Fruit fly (Drosophila melanogaster): ENCODE measurements around the gene VAChT.

The VAChT gene

DNA sequence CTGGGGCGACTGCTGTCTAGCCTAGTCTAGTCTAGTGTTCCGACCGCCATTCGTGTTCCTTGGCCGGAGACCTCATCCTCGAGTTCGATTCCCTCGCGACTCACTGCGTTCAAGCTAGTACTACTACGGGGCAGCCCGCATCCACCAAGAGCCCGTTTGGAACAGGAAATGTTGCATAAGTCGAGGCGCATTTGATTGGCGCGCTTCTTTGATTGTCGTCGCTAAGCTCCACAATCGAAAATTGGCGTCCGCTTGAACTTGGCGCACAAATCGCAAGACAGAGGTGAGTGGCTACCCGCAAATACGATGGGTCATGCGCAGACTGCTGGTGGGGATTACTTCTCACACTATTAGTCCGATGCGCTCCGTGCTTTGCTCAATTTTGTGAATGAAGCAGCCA is 24.2 kb upstream of the VAChT start (continued):
- TF ChIP-seq chinmo (GFP tag; IDR thresholded peaks at IDR 0.05; ENCODE audit: partially characterized antibody) (0 out of 4 replicates have a peak, but pooled peaks have one; percentile 38), CG2120 (GFP tag; optimal IDR thresholded peaks at IDR 0.05) (no peak), CG12155 (GFP tag; optimal IDR thresholded peaks at IDR 0.05) (no peak), Side (GFP tag; optimal IDR thresholded peaks at IDR 0.05) (no peak)

- TF ChIP-seq CG16863 (GFP tag; optimal IDR thresholded peaks at IDR 0.05): no peak
Observed at dm6 chr3R:18692619-18693018, 12.7 kb upstream of the VAChT start, which contains the start of gene Muc91C. Gene Muc91C, minus strand, starts transcription at chr3R:18692719.

DNA sequence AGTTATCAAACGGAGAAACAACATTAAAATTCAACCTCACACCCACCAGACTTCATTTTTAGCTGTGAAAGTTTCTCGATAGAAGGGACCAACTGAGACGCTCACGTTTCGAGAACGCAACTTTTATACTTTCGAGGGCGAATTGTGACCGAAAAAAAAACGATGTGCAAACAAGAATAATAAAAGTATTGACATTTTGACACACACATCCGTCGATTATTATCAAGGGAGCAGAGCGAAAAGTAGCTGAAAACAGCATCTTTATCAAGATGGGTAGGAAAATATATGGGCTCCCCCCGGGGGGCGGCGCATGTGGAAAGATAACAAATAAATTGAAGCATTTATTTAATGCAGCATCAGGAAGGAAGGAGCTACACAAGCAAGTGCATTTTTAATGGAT is 11.7 kb upstream of the VAChT start, which contains the start of gene CG14300:
Gene CG14300, minus strand, starts transcription at position 101 of the 400 bp plus-strand sequence.
- TF ChIP-seq sens-2 (GFP tag; IDR thresholded peaks at IDR 0.05) (no peak), NK7.1 (GFP tag; optimal IDR thresholded peaks at IDR 0.05) (no peak), dan (GFP tag; IDR thresholded peaks at IDR 0.05) (no peak), CG31224 (GFP tag; IDR thresholded peaks at IDR 0.05) (no peak), CG4404 (GFP tag; IDR thresholded peaks at IDR 0.05) (no peak), yki (optimal IDR thresholded peaks at IDR 0.05) (no peak), CG1832 (GFP tag; optimal IDR thresholded peaks at IDR 0.05) (no peak), lola (GFP tag; optimal IDR thresholded peaks at IDR 0.05) (no peak)

- TF ChIP-seq Xbp1 (GFP tag; optimal IDR thresholded peaks at IDR 0.05): no peak
- no peak for TF ChIP-seq Sox102F (GFP tag; optimal IDR thresholded peaks at IDR 0.05)
- TF ChIP-seq CG13775 (GFP tag; optimal IDR thresholded peaks at IDR 0.05): no peak
- no peak for TF ChIP-seq CG12942 (GFP tag; optimal IDR thresholded peaks at IDR 0.05)
- TF ChIP-seq CG2889 (GFP tag; IDR thresholded peaks at IDR 0.05): no peak
- TF ChIP-seq Bdp1 (GFP tag; optimal IDR thresholded peaks at IDR 0.05): no peak
- no peak for TF ChIP-seq maf-S (GFP tag; optimal IDR thresholded peaks at IDR 0.05)
- TF ChIP-seq ci (GFP tag; IDR thresholded peaks at IDR 0.05): no peak
- no peak for TF ChIP-seq nau (GFP tag; optimal IDR thresholded peaks at IDR 0.05)
- no peak for TF ChIP-seq CG11695 (GFP tag; IDR thresholded peaks at IDR 0.05)
- TF ChIP-seq ranshi (GFP tag; IDR thresholded peaks at IDR 0.05): no peak
- no peak for TF ChIP-seq CG15011 (GFP tag; optimal IDR thresholded peaks at IDR 0.05)
Observed at dm6 chr3R:18694952-18695351, 10.3 kb upstream of the VAChT start, which contains the start of gene CG34282. Gene CG34282, plus strand, starts transcription at chr3R:18695252.

- TF ChIP-seq crp (GFP tag; optimal IDR thresholded peaks at IDR 0.05) (peak in 1 of 2 experiments; percentile 14), Ada2b (GFP tag; IDR thresholded peaks at IDR 0.05) (no peak), cg (GFP tag; optimal IDR thresholded peaks at IDR 0.05) (peak; percentile 7), CG12769 (tag; optimal IDR thresholded peaks at IDR 0.05) (no peak), lilli (GFP tag; optimal IDR thresholded peaks at IDR 0.05) (no peak), Nf-YB (GFP tag; optimal IDR thresholded peaks at IDR 0.05) (peak; percentile 11), chinmo (GFP tag; IDR thresholded peaks at IDR 0.05; ENCODE audit: partially characterized antibody) (0 out of 4 replicates have a peak, but pooled peaks have one; percentile 40), ewg (GFP tag; optimal IDR thresholded peaks at IDR 0.05) (peak; percentile 21), jing (GFP tag; optimal IDR thresholded peaks at IDR 0.05) (no peak), lbe (GFP tag; optimal IDR thresholded peaks at IDR 0.05) (no peak), dm (GFP tag; optimal IDR thresholded peaks at IDR 0.05) (no peak), Deaf1 (tag; optimal IDR thresholded peaks at IDR 0.05) (peak; percentile 76), abd-A (tag; optimal IDR thresholded peaks at IDR 0.05) (peak; percentile 91), hb (GFP tag; IDR thresholded peaks at IDR 0.05; ENCODE audit: partially characterized antibody) (0 out of 3 replicates have a peak, but pooled peaks have one; percentile 14), CG13287 (GFP tag; IDR thresholded peaks at IDR 0.05; ENCODE audit: partially characterized antibody) (no peak), Nf-YC (tag; optimal IDR thresholded peaks at IDR 0.05) (peak; percentile 84), pfk (GFP tag; optimal IDR thresholded peaks at IDR 0.05) (peak; percentile 94), eyg (GFP tag; optimal IDR thresholded peaks at IDR 0.05) (no peak), nerfin-1 (tag; optimal IDR thresholded peaks at IDR 0.05) (peak; percentile 46)
Observed at dm6 chr3R:18698855-18699569, 6.3 kb upstream of the VAChT start.

All from whole organism, embryonic.